Worm (Caenorhabditis elegans): ENCODE data around the gene sms-1.
A peak's percentile ranks its signal among the peaks of the same experiment; 100 is the strongest.

The sms-1 gene

ce11 chrIV:11522225-11522952 is 24.4 kb upstream of the sms-1 start (continued):
- TF ChIP-seq snpc-1.3 (tag; optimal IDR thresholded peaks at IDR 0.05; ENCODE audit: insufficient read depth) = peak; percentile 31
- peak; percentile 62; the same call in 1 of the 2 replicates for TF ChIP-seq lin-26 (GFP tag; IDR thresholded peaks at IDR 0.05)
- TF ChIP-seq madf-8 (GFP tag; conservative IDR thresholded peaks at IDR 0.05) = peak; percentile 40; the same call in 1 of the 2 replicates
- TF ChIP-seq tlf-1 (GFP tag; optimal IDR thresholded peaks at IDR 0.05) = peak; percentile 34
- no peak for TF ChIP-seq F52B5.7 (tag; optimal IDR thresholded peaks at IDR 0.05)
- peak; percentile 60 for TF ChIP-seq K12H6.12 (tag; optimal IDR thresholded peaks at IDR 0.05)
- no peak for TF ChIP-seq cebp-1 (GFP tag; IDR thresholded peaks at IDR 0.05)
- TF ChIP-seq cebp-1 (tag; optimal IDR thresholded peaks at IDR 0.05) = peak; percentile 75
- no peak for TF ChIP-seq ceh-91 (GFP tag; IDR thresholded peaks at IDR 0.05)
- peak; percentile 33; the same call in 1 of the 2 replicates for TF ChIP-seq attf-3 (GFP tag; conservative IDR thresholded peaks at IDR 0.05)
- TF ChIP-seq F37B4.10 (GFP tag; IDR thresholded peaks at IDR 0.05) = 0 out of 2 replicates have a peak, but pooled peaks have one; percentile 60
- TF ChIP-seq bed-1 (GFP tag; IDR thresholded peaks at IDR 0.05) = no peak
- TF ChIP-seq madf-6 (GFP tag; IDR thresholded peaks at IDR 0.05) = peak; percentile 80
- TF ChIP-seq xnd-1 (tag; optimal IDR thresholded peaks at IDR 0.05) = peak; percentile 38
- peak; percentile 20; the same call in 1 of the 2 replicates for TF ChIP-seq mcd-1 (GFP tag; IDR thresholded peaks at IDR 0.05)
- TF ChIP-seq ztf-25 (GFP tag; IDR thresholded peaks at IDR 0.05) = 0 out of 2 replicates have a peak, but pooled peaks have one; percentile 11
- TF ChIP-seq lin-40 (tag; optimal IDR thresholded peaks at IDR 0.05) = peak; percentile 70
- TF ChIP-seq ztf-26 (tag; optimal IDR thresholded peaks at IDR 0.05) = peak; percentile 10
- peak; percentile 73 for TF ChIP-seq madf-10 (tag; optimal IDR thresholded peaks at IDR 0.05)
- TF ChIP-seq cebp-2 (GFP tag; IDR thresholded peaks at IDR 0.05) = no peak
- peak; percentile 87 for TF ChIP-seq atf-7 (tag; optimal IDR thresholded peaks at IDR 0.05)
- TF ChIP-seq attf-5 (GFP tag; optimal IDR thresholded peaks at IDR 0.05) = peak; percentile 71
- 0 out of 2 replicates have a peak, but pooled peaks have one; percentile 48 for TF ChIP-seq hsf-1 (GFP tag; IDR thresholded peaks at IDR 0.05)
- TF ChIP-seq tbp1 (GFP tag; optimal IDR thresholded peaks at IDR 0.05) = peak; percentile 1
- peak; percentile 92 for TF ChIP-seq hmg-1.2 (GFP tag; IDR thresholded peaks at IDR 0.05)

ce11 chrIV:11520960-11521359 is 23.0 kb upstream of the sms-1 start, which contains the start of the genes M04B2.4 and gfl-1:
Gene M04B2.4, minus strand, starts transcription at chrIV:11521031.
Gene gfl-1, plus strand, starts transcription at chrIV:11521290.
- TF ChIP-seq B0035.1 (tag; optimal IDR thresholded peaks at IDR 0.05) (no peak), attf-3 (GFP tag; conservative IDR thresholded peaks at IDR 0.05) (peak; percentile 95)

- no peak for TF ChIP-seq snpc-1.1 (tag; optimal IDR thresholded peaks at IDR 0.05; ENCODE audit: insufficient read depth)
- no peak for TF ChIP-seq Y56A3A.18 (GFP tag; IDR thresholded peaks at IDR 0.05)
- no peak for TF ChIP-seq akir-1 (GFP tag; optimal IDR thresholded peaks at IDR 0.05)
- no peak for TF ChIP-seq B0019.2 (GFP tag; conservative IDR thresholded peaks at IDR 0.05)
- no peak for TF ChIP-seq D2030.7 (GFP tag; IDR thresholded peaks at IDR 0.05)
- no peak for TF ChIP-seq nhr-120 (GFP tag; IDR thresholded peaks at IDR 0.05)
- TF ChIP-seq lsl-1 (GFP tag; optimal IDR thresholded peaks at IDR 0.05) = no peak
- no peak for TF ChIP-seq cebp-1 (GFP tag; IDR thresholded peaks at IDR 0.05)
- no peak for TF ChIP-seq cebp-1 (tag; optimal IDR thresholded peaks at IDR 0.05)
- TF ChIP-seq ceh-100 (GFP tag; IDR thresholded peaks at IDR 0.05) = no peak
- no peak for TF ChIP-seq bed-1 (GFP tag; IDR thresholded peaks at IDR 0.05)
- TF ChIP-seq nhr-80 (tag; optimal IDR thresholded peaks at IDR 0.05) = no peak
- no peak for TF ChIP-seq mes-4 (tag; optimal IDR thresholded peaks at IDR 0.05)
- TF ChIP-seq ceh-91 (GFP tag; IDR thresholded peaks at IDR 0.05) = no peak
- no peak for TF ChIP-seq F49E8.2 (tag; optimal IDR thresholded peaks at IDR 0.05; ENCODE audit: insufficient read depth)
- no peak for TF ChIP-seq ceh-58 (GFP tag; IDR thresholded peaks at IDR 0.05)
Observed at ce11 chrIV:11510664-11511063, 12.7 kb upstream of the sms-1 start, which contains the start of gene M04B2.6. Gene M04B2.6, minus strand, starts transcription at chrIV:11510764.
